Fruit fly (Drosophila melanogaster) Kc167 (cell line): ENCODE data around the gene glu.

Source experiments
- Myc ChIP-seq: fragments of >200 bp; optimal IDR thresholded peaks from 2 replicates; lab custom pipeline; 2017; ENCODE audit warnings: missing external identifiers
- Sin3A ChIP-seq: fragments of >200 bp; optimal IDR thresholded peaks from 2 replicates; lab custom pipeline; 2018; ENCODE audit warnings: missing external identifiers
- h ChIP-seq: fragments of >200 bp; optimal IDR thresholded peaks from 3 replicates; lab custom pipeline; 2018; ENCODE audit warnings: missing external identifiers
- insv ChIP-seq: fragments of >200 bp; optimal IDR thresholded peaks from 3 replicates; lab custom pipeline; 2018; ENCODE audit warnings: missing external identifiers
- psq ChIP-seq: fragments of >200 bp; optimal IDR thresholded peaks from 2 replicates; lab custom pipeline; 2017; ENCODE audit warnings: missing external identifiers

DNA sequence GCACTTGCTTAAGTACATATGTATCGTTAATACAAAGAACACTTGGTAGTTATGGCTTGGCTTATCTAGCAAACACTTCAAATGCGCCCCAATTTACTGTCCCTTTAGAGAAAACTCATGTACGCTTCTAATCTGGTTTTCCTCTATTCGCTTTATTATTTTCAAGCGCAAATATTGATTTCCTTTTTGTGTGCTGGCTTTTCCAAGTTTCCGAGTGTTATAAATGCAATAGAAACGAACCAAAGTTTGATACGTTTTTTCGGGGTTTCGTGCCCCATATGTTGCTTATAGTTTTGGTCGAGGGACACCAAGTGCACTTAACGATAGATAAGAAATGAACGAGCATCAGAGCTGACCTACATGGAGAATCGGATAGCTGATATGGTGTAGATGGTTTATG, 24.3 kb downstream of the glu start:
- TF ChIP-seq h (lab: Kevin White, UChicago): no peak
- no peak for TF ChIP-seq Sin3A
- no peak for TF ChIP-seq psq (lab: Kevin White, UChicago)
- TF ChIP-seq Myc (lab: Kevin White, UChicago): no peak
- TF ChIP-seq insv (lab: Kevin White, UChicago): no peak
